Worm (Caenorhabditis elegans) whole organism, young adult: Measurements from ENCODE around the gene F56D5.2.

ENCODE experiments used
- D2030.7 ChIP-seq: fragments of 200-800 bp; sonication (Bioruptor generic); IDR thresholded peaks from 2 replicates; pipeline ENCODE4 v1.3.6; 2022; ENCODE audit warnings: missing genetic modification reagents, missing genetic modification characterization, missing compliant biosample characterization
- F39B2.1 ChIP-seq: fragments of 200-800 bp; sonication (Bioruptor generic); IDR thresholded peaks from 2 replicates; pipeline ENCODE4 v1.3.6; 2022; ENCODE audit warnings: missing genetic modification reagents, missing genetic modification characterization, missing compliant biosample characterization
- K12H6.12 ChIP-seq: fragments of 200-800 bp; sonication (Bioruptor generic); optimal IDR thresholded peaks from 2 replicates; lab custom pipeline; 2018; ENCODE audit warnings: mild to moderate bottlenecking, missing genetic modification characterization, missing compliant biosample characterization
- Y53F4B.3 ChIP-seq: fragments of 200-800 bp; sonication (Bioruptor generic); IDR thresholded peaks from 2 replicates; pipeline ENCODE4 v1.3.6; 2022; ENCODE audit warnings: missing genetic modification reagents, missing genetic modification characterization, missing compliant biosample characterization
- Y53G8AR.9 ChIP-seq: fragments of 200-800 bp; sonication (Bioruptor generic); conservative IDR thresholded peaks from 2 replicates; pipeline ENCODE4 v1.3.6; 2022; ENCODE audit warnings: missing genetic modification reagents, missing genetic modification characterization, missing compliant biosample characterization
- ama-1 ChIP-seq, 3 experiments: fragments of 150-350 bp in 1 of 3; sonication (generic microtip) in 2 of 3; optimal IDR thresholded peaks; 2 replicates each; lab custom pipeline; 2014 to 2018; ENCODE audit warnings: missing biosample characterization in 2 of 3, missing genetic modification characterization in 2 of 3, missing genetic modification reagents in 2 of 3
- aptf-2 ChIP-seq: fragments of 200-800 bp; sonication (Bioruptor generic); conservative IDR thresholded peaks from 2 replicates; pipeline ENCODE4 v1.3.6; 2022; ENCODE audit warnings: missing genetic modification reagents, missing genetic modification characterization, missing compliant biosample characterization
- aptf-3 ChIP-seq: fragments of 200-800 bp; sonication (Bioruptor generic); IDR thresholded peaks from 2 replicates; pipeline ENCODE4 v1.3.6; 2022; ENCODE audit warnings: missing genetic modification characterization, missing compliant biosample characterization
- attf-5 ChIP-seq: fragments of 200-800 bp; sonication (Bioruptor generic); optimal IDR thresholded peaks from 2 replicates; lab custom pipeline; 2018; ENCODE audit warnings: mild to moderate bottlenecking, missing genetic modification characterization, missing compliant biosample characterization
- attf-6 ChIP-seq: fragments of 200-800 bp; sonication (Bioruptor generic); IDR thresholded peaks from 2 replicates; pipeline ENCODE4 v1.3.6; 2022; ENCODE audit warnings: missing genetic modification reagents, missing genetic modification characterization, missing compliant biosample characterization
- bed-1 ChIP-seq: fragments of 200-800 bp; sonication (Bioruptor generic); IDR thresholded peaks from 2 replicates; pipeline ENCODE4 v1.3.6; 2022; ENCODE audit warnings: missing genetic modification reagents, missing genetic modification characterization, missing compliant biosample characterization
- cebp-2 ChIP-seq: fragments of 200-800 bp; sonication (Bioruptor generic); IDR thresholded peaks from 2 replicates; pipeline ENCODE4 v1.3.6; 2022; ENCODE audit warnings: missing genetic modification characterization, missing compliant biosample characterization
- ceh-40 ChIP-seq: fragments of 200-800 bp; sonication (Bioruptor generic); IDR thresholded peaks from 2 replicates; pipeline ENCODE4 v1.3.6; 2022; ENCODE audit warnings: missing genetic modification characterization, missing compliant biosample characterization
- ceh-58 ChIP-seq: fragments of 200-800 bp; sonication (Bioruptor generic); IDR thresholded peaks from 2 replicates; pipeline ENCODE4 v1.3.6; 2022; ENCODE audit warnings: missing genetic modification characterization, missing compliant biosample characterization
- ceh-79 ChIP-seq: sonication (generic microtip); optimal IDR thresholded peaks from 2 replicates; lab custom pipeline; 2017; ENCODE audit warnings: mild to moderate bottlenecking, missing genetic modification characterization, missing compliant biosample characterization
- ceh-91 ChIP-seq: fragments of 200-800 bp; sonication (Bioruptor generic); IDR thresholded peaks from 2 replicates; pipeline ENCODE4 v1.3.6; 2022; ENCODE audit warnings: missing genetic modification reagents, missing genetic modification characterization, missing compliant biosample characterization
- die-1 ChIP-seq: sonication (generic microtip); optimal IDR thresholded peaks from 2 replicates; lab custom pipeline; 2016; ENCODE audit warnings: missing genotype, mild to moderate bottlenecking, missing genetic modification characterization, missing compliant biosample characterization
- dox-1 ChIP-seq: fragments of 200-800 bp; sonication (Bioruptor generic); IDR thresholded peaks from 2 replicates; pipeline ENCODE4 v1.3.6; 2022; ENCODE audit warnings: missing genetic modification reagents, missing genetic modification characterization, missing compliant biosample characterization
- dpff-1 ChIP-seq: sonication (generic microtip); optimal IDR thresholded peaks from 2 replicates; lab custom pipeline; 2017; ENCODE audit warnings: mild to moderate bottlenecking, missing genetic modification characterization, missing compliant biosample characterization
- egl-18 ChIP-seq: fragments of 200-800 bp; sonication (Bioruptor generic); IDR thresholded peaks from 2 replicates; pipeline ENCODE4 v1.3.6; 2022; ENCODE audit warnings: missing genetic modification reagents, missing genetic modification characterization, missing compliant biosample characterization
- egl-44 ChIP-seq: fragments of 200-800 bp; sonication (Bioruptor generic); IDR thresholded peaks from 2 replicates; pipeline ENCODE4 v1.3.6; 2022; ENCODE audit warnings: missing genetic modification reagents, missing genetic modification characterization, missing compliant biosample characterization
- egrh-3 ChIP-seq: fragments of 200-800 bp; sonication (Bioruptor generic); IDR thresholded peaks from 2 replicates; pipeline ENCODE4 v1.3.6; 2022; ENCODE audit warnings: missing genetic modification reagents, missing genetic modification characterization, missing compliant biosample characterization
- fkh-3 ChIP-seq: sonication (generic microtip); optimal IDR thresholded peaks from 2 replicates; lab custom pipeline; 2016; ENCODE audit warnings: mild to moderate bottlenecking, missing genetic modification characterization, missing compliant biosample characterization
- gei-17 ChIP-seq: fragments of 200-800 bp; sonication (Bioruptor generic); optimal IDR thresholded peaks from 2 replicates; lab custom pipeline; 2018; ENCODE audit warnings: mild to moderate bottlenecking, missing genetic modification characterization, missing compliant biosample characterization
- hmg-20 ChIP-seq: fragments of 200-800 bp; sonication (Bioruptor generic); IDR thresholded peaks from 2 replicates; pipeline ENCODE4 v1.3.6; 2022; ENCODE audit warnings: missing genetic modification reagents, missing genetic modification characterization, missing compliant biosample characterization
- lag-1 ChIP-seq: fragments of 200-800 bp; sonication (Bioruptor generic); IDR thresholded peaks from 2 replicates; pipeline ENCODE4 v1.3.6; 2022; ENCODE audit warnings: missing genetic modification reagents, missing genetic modification characterization, missing compliant biosample characterization
- lin-40 ChIP-seq: sonication (generic microtip); optimal IDR thresholded peaks from 2 replicates; lab custom pipeline; 2016; ENCODE audit warnings: missing genetic modification characterization, mild to moderate bottlenecking, missing compliant biosample characterization, missing genotype, missing genetic modification reagents
- madf-10 ChIP-seq: sonication (generic microtip); optimal IDR thresholded peaks from 2 replicates; lab custom pipeline; 2016; ENCODE audit warnings: mild to moderate bottlenecking, missing genetic modification characterization, missing compliant biosample characterization
- madf-8 ChIP-seq: fragments of 200-800 bp; sonication (Bioruptor generic); conservative IDR thresholded peaks from 2 replicates; pipeline ENCODE4 v1.3.6; 2022; ENCODE audit warnings: missing genetic modification reagents, missing genetic modification characterization, missing compliant biosample characterization
- mcd-1 ChIP-seq: fragments of 200-800 bp; sonication (Bioruptor generic); IDR thresholded peaks from 2 replicates; pipeline ENCODE4 v1.3.6; 2022; ENCODE audit warnings: missing genetic modification reagents, missing genetic modification characterization, missing compliant biosample characterization
- mxl-1 ChIP-seq: sonication (generic microtip); optimal IDR thresholded peaks from 2 replicates; lab custom pipeline; 2016; ENCODE audit warnings: missing genetic modification characterization, missing compliant biosample characterization
- nhr-27 ChIP-seq: fragments of 200-800 bp; sonication (Bioruptor generic); optimal IDR thresholded peaks from 2 replicates; lab custom pipeline; 2018; ENCODE audit warnings: mild to moderate bottlenecking, missing genetic modification characterization, moderate library complexity, missing compliant biosample characterization
- pbrm-1 ChIP-seq: fragments of 200-800 bp; sonication (Bioruptor generic); IDR thresholded peaks from 2 replicates; pipeline ENCODE4 v1.3.6; 2022; ENCODE audit warnings: missing genetic modification reagents, missing genetic modification characterization, missing compliant biosample characterization
- rcor-1 ChIP-seq: fragments of 200-800 bp; sonication (Bioruptor generic); IDR thresholded peaks from 2 replicates; pipeline ENCODE4 v1.3.6; 2022; ENCODE audit warnings: missing genetic modification reagents, missing genetic modification characterization, missing compliant biosample characterization
- rec-8 ChIP-seq, 2 experiments: sonication (generic microtip); optimal IDR thresholded peaks; 2 replicates each; lab custom pipeline; 2016; ENCODE audit warnings: mild to moderate bottlenecking in 2 of 2, missing genetic modification characterization in 2 of 2, missing genetic modification reagents in 2 of 2, missing genotype in 2 of 2, missing biosample characterization in 1 of 2, missing compliant biosample characterization in 1 of 2, moderate library complexity in 1 of 2
- sea-2 ChIP-seq: fragments of 200-800 bp; sonication (Bioruptor generic); IDR thresholded peaks from 2 replicates; pipeline ENCODE4 v1.3.6; 2022; ENCODE audit warnings: missing genetic modification characterization, missing compliant biosample characterization
- snpc-4 ChIP-seq, 5 experiments: fragments of 150-350 bp in 1 of 5; sonication (generic microtip) in 4 of 5; optimal IDR thresholded peaks; 2 replicates each; lab custom pipeline; 2014 to 2018; ENCODE audit warnings: missing genetic modification characterization in 5 of 5, missing biosample characterization in 3 of 5, antibody characterized with exemption in 2 of 5, mild to moderate bottlenecking in 2 of 5, missing compliant biosample characterization in 2 of 5, missing genotype in 2 of 5, moderate library complexity in 2 of 5, missing genetic modification reagents in 1 of 5
- sptf-2 ChIP-seq: fragments of 200-800 bp; sonication (Bioruptor generic); optimal IDR thresholded peaks from 2 replicates; lab custom pipeline; 2018; ENCODE audit warnings: mild to moderate bottlenecking, missing genetic modification characterization, missing compliant biosample characterization
- tlf-1 ChIP-seq: fragments of 200-800 bp; sonication (Bioruptor generic); optimal IDR thresholded peaks from 2 replicates; lab custom pipeline; 2018; ENCODE audit warnings: mild to moderate bottlenecking, missing genetic modification characterization, missing compliant biosample characterization
- xnd-1 ChIP-seq: sonication (generic microtip); optimal IDR thresholded peaks from 2 replicates; lab custom pipeline; 2016; ENCODE audit warnings: missing genotype, missing genetic modification reagents, missing genetic modification characterization, missing compliant biosample characterization
- ztf-28 ChIP-seq: fragments of 200-800 bp; sonication (Bioruptor generic); IDR thresholded peaks from 2 replicates; pipeline ENCODE4 v1.3.6; 2022; ENCODE audit warnings: missing genetic modification reagents, missing genetic modification characterization, missing compliant biosample characterization
- ztf-6 ChIP-seq: fragments of 200-800 bp; sonication (Bioruptor generic); IDR thresholded peaks from 2 replicates; pipeline ENCODE4 v1.3.6; 2022; ENCODE audit warnings: missing genetic modification reagents, missing genetic modification characterization, missing compliant biosample characterization

The F56D5.2 gene

ce11 chrIV:9398512-9398911 lies at the start of gene F56D5.2:
TSS of gene F56D5.2 (minus strand) at chrIV:9398612.
- TF ChIP-seq ceh-40 (GFP tag; lab: Robert Waterston, UW), result no peak
- no peak for TF ChIP-seq egrh-3 (GFP tag; lab: Robert Waterston, UW)
- TF ChIP-seq sptf-2 (GFP tag; lab: Kevin White, UChicago), result no peak
- no peak for TF ChIP-seq egl-44 (GFP tag; lab: Robert Waterston, UW)
- no peak for TF ChIP-seq egl-18
- TF ChIP-seq attf-6 (GFP tag; lab: Robert Waterston, UW), result no peak
- no peak for TF ChIP-seq fkh-3 (tag; lab: Kevin White, UChicago)
- TF ChIP-seq aptf-2, result no peak
- no peak for TF ChIP-seq ama-1 (optimal IDR thresholded peaks at IDR 0.05; lab: Kevin White, UChicago)
- no peak for TF ChIP-seq ama-1 (GFP tag; optimal IDR thresholded peaks at IDR 0.05; lab: Kevin White, UChicago)
- no peak for TF ChIP-seq xnd-1 (tag; lab: Kevin White, UChicago)
- no peak for TF ChIP-seq hmg-20 (GFP tag; lab: Robert Waterston, UW)
- no peak for TF ChIP-seq tlf-1
- TF ChIP-seq F39B2.1 (GFP tag; lab: Robert Waterston, UW), result no peak
- no peak for TF ChIP-seq mcd-1
- no peak for TF ChIP-seq mxl-1
- TF ChIP-seq pbrm-1, result no peak
- no peak for TF ChIP-seq attf-5 (GFP tag; lab: Kevin White, UChicago)
- no peak for TF ChIP-seq aptf-3 (GFP tag; lab: Robert Waterston, UW)

ce11 chrIV:9447209-9447608 lies 48.8 kb upstream of the F56D5.2 start, which contains the start of gene hsp-12.6:
TSS of gene hsp-12.6 (minus strand) at chrIV:9447228.
- no peak for TF ChIP-seq Y53F4B.3 (GFP tag; lab: Robert Waterston, UW)
- TF ChIP-seq hmg-20 (GFP tag; lab: Robert Waterston, UW), result no peak
- TF ChIP-seq rec-8 (tag; optimal IDR thresholded peaks at IDR 0.05; lab: Kevin White, UChicago), result no peak
- peak; percentile 2 for TF ChIP-seq K12H6.12 (tag; lab: Kevin White, UChicago)
- TF ChIP-seq mcd-1, result no peak
- TF ChIP-seq xnd-1 (tag; lab: Kevin White, UChicago), result no peak
- no peak for TF ChIP-seq sea-2

- TF ChIP-seq ceh-40 (GFP tag; lab: Robert Waterston, UW), result no peak
- no peak for TF ChIP-seq nhr-27
- TF ChIP-seq rcor-1 (GFP tag; lab: Robert Waterston, UW), result no peak
- no peak for TF ChIP-seq ceh-91 (GFP tag; lab: Robert Waterston, UW)
- no peak for TF ChIP-seq sptf-2 (GFP tag; lab: Kevin White, UChicago)
- no peak for TF ChIP-seq dpff-1 (tag; lab: Kevin White, UChicago)
- no peak for TF ChIP-seq attf-5 (GFP tag; lab: Kevin White, UChicago)
- TF ChIP-seq D2030.7, result no peak
- no peak for TF ChIP-seq die-1 (tag; lab: Kevin White, UChicago)
- TF ChIP-seq F39B2.1 (GFP tag; lab: Robert Waterston, UW), result no peak
- TF ChIP-seq ceh-58, result no peak
- TF ChIP-seq gei-17, result no peak
Observed at ce11 chrIV:9445407-9445806, 47.0 kb upstream of the F56D5.2 start, which contains the start of gene hsp-12.3. TSS of gene hsp-12.3 (minus strand) at chrIV:9445507.

- TF ChIP-seq pbrm-1, result peak; percentile 95
- peak; percentile 79 for TF ChIP-seq Y53G8AR.9 (GFP tag; lab: Robert Waterston, UW)
- TF ChIP-seq aptf-2, result peak; percentile 33; the same call in 1 of the 2 replicates
- TF ChIP-seq lin-40 (tag; lab: Kevin White, UChicago), result peak; percentile 93
- TF ChIP-seq lag-1 (GFP tag; lab: Robert Waterston, UW), result no peak
- peak; percentile 84 for TF ChIP-seq madf-10 (tag; lab: Kevin White, UChicago)
- TF ChIP-seq egl-18, result 0 out of 2 replicates have a peak, but pooled peaks have one; percentile 16
- TF ChIP-seq ceh-79, result no peak
- TF ChIP-seq ztf-6 (GFP tag; lab: Robert Waterston, UW), result 0 out of 2 replicates have a peak, but pooled peaks have one; percentile 20
- TF ChIP-seq die-1 (tag; lab: Kevin White, UChicago), result peak; percentile 73
- TF ChIP-seq snpc-4 (GFP tag; optimal IDR thresholded peaks at IDR 0.05; lab: Kevin White, UChicago), result peak; percentile 98
- TF ChIP-seq snpc-4 (tag; optimal IDR thresholded peaks at IDR 0.05; lab: Kevin White, UChicago), result peak; percentile 99
- no peak for TF ChIP-seq bed-1
- peak; percentile 49 for TF ChIP-seq madf-8 (GFP tag; lab: Robert Waterston, UW)
- TF ChIP-seq ztf-28 (GFP tag; lab: Robert Waterston, UW), result 0 out of 2 replicates have a peak, but pooled peaks have one; percentile 66
- TF ChIP-seq ceh-91 (GFP tag; lab: Robert Waterston, UW), result peak; percentile 53
- TF ChIP-seq cebp-2, result 0 out of 2 replicates have a peak, but pooled peaks have one; percentile 22
- peak; percentile 96 for TF ChIP-seq dox-1
- TF ChIP-seq attf-5 (GFP tag; lab: Kevin White, UChicago), result peak; percentile 84
Observed at ce11 chrIV:9444417-9445026, 46.1 kb upstream of the F56D5.2 start.
